Fruit fly (Drosophila melanogaster) whole organism, embryonic: Measurements from ENCODE around the gene Ugt37D1.

Experiments
- Antp ChIP-seq: fragments of 200-800 bp; sonication (Bioruptor generic); optimal IDR thresholded peaks from 3 replicates; lab custom pipeline; 2016; ENCODE audit warnings: missing biosample characterization, missing genetic modification characterization
- Atf-2 ChIP-seq: fragments of 200-800 bp; sonication (Bioruptor generic); optimal IDR thresholded peaks from 2 replicates; lab custom pipeline; 2016; ENCODE audit warnings: missing biosample characterization, missing genetic modification characterization
- CG10274 ChIP-seq: fragments of 200-800 bp; sonication (Bioruptor generic); optimal IDR thresholded peaks from 3 replicates; lab custom pipeline; 2017; ENCODE audit warnings: missing biosample characterization, mild to moderate bottlenecking, missing genetic modification characterization
- CG12236 ChIP-seq: fragments of 200-800 bp; sonication (Bioruptor generic); optimal IDR thresholded peaks from 2 replicates; lab custom pipeline; 2016; ENCODE audit warnings: missing biosample characterization, missing genetic modification characterization
- CG12744 ChIP-seq: fragments of 200-800 bp; sonication (Bioruptor generic); optimal IDR thresholded peaks from 2 replicates; lab custom pipeline; 2016; ENCODE audit warnings: missing biosample characterization, missing genetic modification characterization
- CG13287 ChIP-seq: fragments of 200-800 bp; sonication (Bioruptor generic); IDR thresholded peaks from 2 replicates; pipeline ENCODE4 v1.3.6; 2022; ENCODE audit warnings: missing biosample characterization, missing genetic modification characterization; ENCODE audit not compliant: partially characterized antibody
- CG13894 ChIP-seq: fragments of 200-800 bp; sonication (Bioruptor generic); optimal IDR thresholded peaks from 3 replicates; lab custom pipeline; 2018; ENCODE audit warnings: missing biosample characterization, mild to moderate bottlenecking, missing genetic modification characterization, moderate library complexity
- CG14710 ChIP-seq: fragments of 200-800 bp; sonication (Bioruptor generic); optimal IDR thresholded peaks from 3 replicates; lab custom pipeline; 2019; ENCODE audit warnings: missing biosample characterization, mild to moderate bottlenecking, missing genetic modification characterization, moderate library complexity
- CG15514 ChIP-seq: fragments of 200-800 bp; sonication (Bioruptor generic); optimal IDR thresholded peaks from 3 replicates; lab custom pipeline; 2017; ENCODE audit warnings: missing biosample characterization, missing genetic modification characterization, mild to moderate bottlenecking, moderate library complexity, missing genetic modification reagents
- CG17802 ChIP-seq: fragments of 200-800 bp; sonication (Bioruptor generic); optimal IDR thresholded peaks from 2 replicates; lab custom pipeline; 2018; ENCODE audit warnings: missing biosample characterization, mild to moderate bottlenecking, missing genetic modification characterization, moderate library complexity
- CG17912 ChIP-seq: fragments of 200-800 bp; sonication (Bioruptor generic); optimal IDR thresholded peaks from 2 replicates; lab custom pipeline; 2018; ENCODE audit warnings: missing biosample characterization, mild to moderate bottlenecking, missing genetic modification characterization
- CG2129 ChIP-seq: fragments of 200-800 bp; sonication (Bioruptor generic); IDR thresholded peaks from 2 replicates; pipeline ENCODE4 v1.3.6; 2022; ENCODE audit warnings: missing biosample characterization, missing genetic modification characterization; ENCODE audit not compliant: partially characterized antibody
- CG31388 ChIP-seq: fragments of 200-800 bp; sonication (Bioruptor generic); optimal IDR thresholded peaks from 2 replicates; lab custom pipeline; 2016; ENCODE audit warnings: missing biosample characterization, missing genetic modification characterization
- CG3838 ChIP-seq: fragments of 200-800 bp; sonication (Bioruptor generic); optimal IDR thresholded peaks from 3 replicates; lab custom pipeline; 2016; ENCODE audit warnings: missing biosample characterization, missing genetic modification characterization
- CG5245 ChIP-seq: fragments of 200-800 bp; sonication (Bioruptor generic); optimal IDR thresholded peaks from 3 replicates; lab custom pipeline; 2016; ENCODE audit warnings: missing biosample characterization, missing genetic modification characterization
- CG6791 ChIP-seq: fragments of 200-800 bp; sonication (Bioruptor generic); IDR thresholded peaks from 3 replicates; pipeline ENCODE4 v1.3.6; 2022; ENCODE audit warnings: missing biosample characterization, missing genetic modification characterization; ENCODE audit not compliant: partially characterized antibody
- CG7745 ChIP-seq: fragments of 200-800 bp; sonication (Bioruptor generic); optimal IDR thresholded peaks from 2 replicates; lab custom pipeline; 2018; ENCODE audit warnings: missing biosample characterization, mild to moderate bottlenecking, missing genetic modification characterization, moderate library complexity
- CG9932 ChIP-seq: fragments of 200-800 bp; sonication (Bioruptor generic); IDR thresholded peaks from 2 replicates; pipeline ENCODE4 v1.3.6; 2022; ENCODE audit warnings: missing biosample characterization, missing genetic modification characterization
- CkIIα-i1 ChIP-seq: fragments of 200-800 bp; sonication (Bioruptor generic); IDR thresholded peaks from 2 replicates; pipeline ENCODE4 v1.3.6; 2022; ENCODE audit warnings: missing biosample characterization, missing genetic modification characterization
- Fer2 ChIP-seq: fragments of 200-800 bp; sonication (Bioruptor generic); optimal IDR thresholded peaks from 2 replicates; lab custom pipeline; 2018; ENCODE audit warnings: missing biosample characterization, mild to moderate bottlenecking, missing genetic modification characterization, moderate library complexity
- HLH4C ChIP-seq: fragments of 200-800 bp; sonication (Bioruptor generic); IDR thresholded peaks from 3 replicates; pipeline ENCODE4 v1.3.6; 2022; ENCODE audit warnings: missing biosample characterization, missing genetic modification characterization; ENCODE audit not compliant: partially characterized antibody
- Hr39 ChIP-seq: fragments of >200 bp; optimal IDR thresholded peaks from 2 replicates; lab custom pipeline; 2017
- MTF-1 ChIP-seq: fragments of 200-800 bp; sonication (Bioruptor generic); optimal IDR thresholded peaks from 2 replicates; lab custom pipeline; 2018; ENCODE audit warnings: missing biosample characterization, mild to moderate bottlenecking, missing genetic modification characterization, borderline replicate concordance
- Max ChIP-seq: fragments of 200-800 bp; sonication (Bioruptor generic); optimal IDR thresholded peaks from 2 replicates; lab custom pipeline; 2016; ENCODE audit warnings: missing biosample characterization, mild to moderate bottlenecking, missing genetic modification characterization
- Nf-YC ChIP-seq: fragments of 200-800 bp; optimal IDR thresholded peaks from 3 replicates; lab custom pipeline; 2019; ENCODE audit warnings: missing biosample characterization, mild to moderate bottlenecking, missing genetic modification characterization, moderate library complexity
- Optix ChIP-seq: fragments of 200-800 bp; sonication (Bioruptor generic); IDR thresholded peaks from 3 replicates; pipeline ENCODE4 v1.3.6; 2022; ENCODE audit warnings: missing biosample characterization, missing genetic modification characterization
- Spps ChIP-seq: fragments of 200-800 bp; sonication (Bioruptor generic); optimal IDR thresholded peaks from 2 replicates; lab custom pipeline; 2018; ENCODE audit warnings: missing biosample characterization, mild to moderate bottlenecking, missing genetic modification characterization
- Xbp1 ChIP-seq: fragments of 200-800 bp; sonication (Bioruptor generic); optimal IDR thresholded peaks from 3 replicates; lab custom pipeline; 2016; ENCODE audit warnings: missing biosample characterization, mild to moderate bottlenecking, missing genetic modification characterization
- amos ChIP-seq: fragments of 200-800 bp; sonication (Bioruptor generic); IDR thresholded peaks from 2 replicates; pipeline ENCODE4 v1.3.6; 2022; ENCODE audit warnings: missing biosample characterization, missing genetic modification characterization; ENCODE audit not compliant: partially characterized antibody
- bcd ChIP-seq: fragments of 200-800 bp; sonication (Bioruptor generic); optimal IDR thresholded peaks from 2 replicates; lab custom pipeline; 2017; ENCODE audit warnings: missing biosample characterization, mild to moderate bottlenecking, missing genetic modification characterization
- br ChIP-seq: fragments of >200 bp; optimal IDR thresholded peaks from 2 replicates; lab custom pipeline; 2017
- cad ChIP-seq: fragments of >200 bp; optimal IDR thresholded peaks from 2 replicates; lab custom pipeline; 2017; ENCODE audit warnings: missing biosample characterization, missing genetic modification characterization
- cg ChIP-seq: fragments of 200-800 bp; sonication (Bioruptor generic); optimal IDR thresholded peaks from 3 replicates; lab custom pipeline; 2019; ENCODE audit warnings: missing biosample characterization, mild to moderate bottlenecking, missing genetic modification characterization, moderate library complexity
- corto ChIP-seq: fragments of 200-800 bp; sonication (Bioruptor generic); optimal IDR thresholded peaks from 2 replicates; lab custom pipeline; 2016; ENCODE audit warnings: missing biosample characterization, mild to moderate bottlenecking, missing genetic modification characterization, moderate library complexity
- en ChIP-seq: fragments of 200-800 bp; sonication (Bioruptor generic); optimal IDR thresholded peaks from 2 replicates; lab custom pipeline; 2016; ENCODE audit warnings: missing biosample characterization, missing genetic modification characterization
- eyg ChIP-seq: fragments of 200-800 bp; sonication (Bioruptor generic); optimal IDR thresholded peaks from 3 replicates; lab custom pipeline; 2016; ENCODE audit warnings: missing biosample characterization, missing genetic modification characterization
- gcm2 ChIP-seq: fragments of 200-800 bp; sonication (Bioruptor generic); optimal IDR thresholded peaks from 2 replicates; lab custom pipeline; 2016; ENCODE audit warnings: missing biosample characterization, missing genetic modification characterization
- hb ChIP-seq: fragments of 200-800 bp; sonication (Bioruptor generic); IDR thresholded peaks from 3 replicates; pipeline ENCODE4 v1.3.6; 2022; ENCODE audit warnings: missing biosample characterization, missing genetic modification characterization; ENCODE audit not compliant: partially characterized antibody
- ind ChIP-seq: fragments of 200-800 bp; sonication (Bioruptor generic); optimal IDR thresholded peaks from 3 replicates; lab custom pipeline; 2016; ENCODE audit warnings: missing biosample characterization, missing genetic modification characterization
- knrl ChIP-seq: fragments of 200-800 bp; sonication (Bioruptor generic); IDR thresholded peaks from 3 replicates; pipeline ENCODE4 v1.3.6; 2022; ENCODE audit warnings: missing biosample characterization, missing genetic modification characterization; ENCODE audit not compliant: partially characterized antibody
- lilli ChIP-seq: fragments of 200-800 bp; sonication (Bioruptor generic); optimal IDR thresholded peaks from 3 replicates; lab custom pipeline; 2016; ENCODE audit warnings: missing biosample characterization, missing genetic modification characterization
- lmd ChIP-seq: fragments of 200-800 bp; sonication (Bioruptor generic); IDR thresholded peaks from 2 replicates; pipeline ENCODE4 v1.3.6; 2022; ENCODE audit warnings: missing biosample characterization, missing genetic modification characterization
- lov ChIP-seq, 2 experiments: fragments of 200-800 bp in 1 of 2; fragments of >200 bp in 1 of 2; sonication (Bioruptor generic) in 1 of 2; IDR thresholded peaks in 1 of 2; optimal IDR thresholded peaks in 1 of 2; 2 replicates in 1 of 2; 3 replicates in 1 of 2; pipeline versions ENCODE4 v1.3.6 to Lab custom; 2017 to 2022; ENCODE audit warnings: missing biosample characterization in 1 of 2, missing genetic modification characterization in 1 of 2
- mam ChIP-seq: fragments of 200-800 bp; sonication (Bioruptor generic); optimal IDR thresholded peaks from 3 replicates; lab custom pipeline; 2016; ENCODE audit warnings: missing biosample characterization, missing genetic modification characterization
- odd ChIP-seq: fragments of 200-800 bp; sonication (Bioruptor generic); optimal IDR thresholded peaks from 2 replicates; lab custom pipeline; 2017; ENCODE audit warnings: missing biosample characterization, mild to moderate bottlenecking, missing genetic modification characterization
- sisA ChIP-seq: fragments of 200-800 bp; sonication (Bioruptor generic); IDR thresholded peaks from 2 replicates; pipeline ENCODE4 v1.3.6; 2022; ENCODE audit warnings: missing biosample characterization, missing genetic modification characterization
- slou ChIP-seq: fragments of 200-800 bp; sonication (Bioruptor generic); optimal IDR thresholded peaks from 3 replicates; lab custom pipeline; 2016; ENCODE audit warnings: missing biosample characterization, missing genetic modification characterization
- ssp ChIP-seq: fragments of 200-800 bp; sonication (Bioruptor generic); IDR thresholded peaks from 2 replicates; pipeline ENCODE4 v1.3.6; 2022; ENCODE audit warnings: missing biosample characterization, missing genetic modification characterization
- tio ChIP-seq: fragments of 200-800 bp; sonication (Bioruptor generic); optimal IDR thresholded peaks from 2 replicates; lab custom pipeline; 2017; ENCODE audit warnings: missing biosample characterization, missing genetic modification characterization, inconsistent platforms
- unc-4 ChIP-seq: fragments of 200-800 bp; sonication (Bioruptor generic); IDR thresholded peaks from 2 replicates; pipeline ENCODE4 v1.3.6; 2022; ENCODE audit warnings: missing biosample characterization, missing genetic modification characterization; ENCODE audit not compliant: partially characterized antibody
- usp ChIP-seq: fragments of >200 bp; optimal IDR thresholded peaks from 2 replicates; lab custom pipeline; 2017; ENCODE audit warnings: missing biosample characterization, missing genetic modification characterization
- vfl ChIP-seq: fragments of 200-800 bp; sonication (Bioruptor generic); optimal IDR thresholded peaks from 2 replicates; lab custom pipeline; 2016; ENCODE audit warnings: missing biosample characterization, missing genetic modification characterization

Ugt37D1 gene

dm6 chr2L:16819714-16820113 is 20.9 kb downstream of the Ugt37D1 start (continued):
- TF ChIP-seq odd: peak; percentile 62
- no peak for TF ChIP-seq br (lab: Kevin White, UChicago)
- TF ChIP-seq Antp (GFP tag; lab: Kevin White, UChicago): no peak
- TF ChIP-seq CG13894 (tag; lab: Kevin White, UChicago): peak; percentile 86
- no peak for TF ChIP-seq CG9932
- TF ChIP-seq Fer2 (tag; lab: Kevin White, UChicago): peak; percentile 38
- no peak for TF ChIP-seq knrl (GFP tag; lab: Robert Waterston, UW)
- TF ChIP-seq Xbp1 (GFP tag; lab: Kevin White, UChicago): no peak
- TF ChIP-seq ind (GFP tag; lab: Kevin White, UChicago): no peak
- no peak for TF ChIP-seq tio
- TF ChIP-seq Hr39 (lab: Kevin White, UChicago): no peak
- no peak for TF ChIP-seq Atf-2 (GFP tag; lab: Kevin White, UChicago)
- TF ChIP-seq cad (GFP tag; lab: Kevin White, UChicago): no peak
- no peak for TF ChIP-seq sisA (GFP tag; lab: Robert Waterston, UW)
- TF ChIP-seq usp (GFP tag; lab: Kevin White, UChicago): no peak
- TF ChIP-seq CG5245 (GFP tag; lab: Kevin White, UChicago): no peak
- no peak for TF ChIP-seq CG6791
- TF ChIP-seq CG17912: no peak
- no peak for TF ChIP-seq CG12744
- TF ChIP-seq cg (GFP tag; lab: Kevin White, UChicago): no peak
- no peak for TF ChIP-seq Max (GFP tag; lab: Kevin White, UChicago)
- TF ChIP-seq bcd (GFP tag; lab: Kevin White, UChicago): no peak
- no peak for TF ChIP-seq CG17802 (tag; lab: Kevin White, UChicago)
- no peak for TF ChIP-seq CG31388
- no peak for TF ChIP-seq corto (GFP tag; lab: Kevin White, UChicago)
- peak; percentile 32 for TF ChIP-seq CG15514 (GFP tag; lab: Kevin White, UChicago)
- TF ChIP-seq CG12236: no peak
- no peak for TF ChIP-seq CG14710 (tag; lab: Kevin White, UChicago)
- no peak for TF ChIP-seq hb (GFP tag; lab: Robert Waterston, UW)
- no peak for TF ChIP-seq slou (GFP tag; lab: Kevin White, UChicago)
- TF ChIP-seq lmd (GFP tag; lab: Robert Waterston, UW): no peak
- no peak for TF ChIP-seq CG2129 (GFP tag; lab: Robert Waterston, UW)
- no peak for TF ChIP-seq CG13287 (GFP tag; lab: Robert Waterston, UW)
- TF ChIP-seq unc-4: no peak
- TF ChIP-seq CG10274 (GFP tag; lab: Kevin White, UChicago): no peak
- TF ChIP-seq Spps (tag; lab: Kevin White, UChicago): no peak
- no peak for TF ChIP-seq en (GFP tag; lab: Kevin White, UChicago)
- TF ChIP-seq amos (GFP tag; lab: Robert Waterston, UW): no peak
- TF ChIP-seq HLH4C (GFP tag; lab: Robert Waterston, UW): no peak
- TF ChIP-seq CG3838: no peak
- no peak for TF ChIP-seq Optix
- no peak for TF ChIP-seq mam (GFP tag; lab: Kevin White, UChicago)
- TF ChIP-seq MTF-1 (GFP tag; lab: Kevin White, UChicago): no peak
- TF ChIP-seq vfl: no peak
- TF ChIP-seq Nf-YC (tag; lab: Kevin White, UChicago): peak; percentile 60
- TF ChIP-seq lov (optimal IDR thresholded peaks at IDR 0.05; lab: Kevin White, UChicago): no peak
- TF ChIP-seq lov (GFP tag; IDR thresholded peaks at IDR 0.05; lab: Robert Waterston, UW): no peak
- TF ChIP-seq CkIIα-i1 (GFP tag; lab: Robert Waterston, UW): no peak
- no peak for TF ChIP-seq CG7745 (tag; lab: Kevin White, UChicago)
- no peak for TF ChIP-seq lilli (GFP tag; lab: Kevin White, UChicago)
- TF ChIP-seq eyg: no peak
- TF ChIP-seq ssp (GFP tag; lab: Robert Waterston, UW): no peak
- TF ChIP-seq gcm2 (GFP tag; lab: Kevin White, UChicago): no peak
